Worm (Caenorhabditis elegans): ENCODE data around the gene C50E3.7.

- TF ChIP-seq him-1 (tag; optimal IDR thresholded peaks at IDR 0.05) (no peak), W03F9.2 (tag; optimal IDR thresholded peaks at IDR 0.05) (no peak), dao-5 (tag; optimal IDR thresholded peaks at IDR 0.05) (no peak)
Observed at ce11 chrV:7639787-7640186, 41.6 kb upstream of the C50E3.7 start, which contains the start of gene F07C4.10.

Measured in whole organism, L4/young adult.